Worm (Caenorhabditis elegans): ENCODE results near the gene F10E7.2.

DNA sequence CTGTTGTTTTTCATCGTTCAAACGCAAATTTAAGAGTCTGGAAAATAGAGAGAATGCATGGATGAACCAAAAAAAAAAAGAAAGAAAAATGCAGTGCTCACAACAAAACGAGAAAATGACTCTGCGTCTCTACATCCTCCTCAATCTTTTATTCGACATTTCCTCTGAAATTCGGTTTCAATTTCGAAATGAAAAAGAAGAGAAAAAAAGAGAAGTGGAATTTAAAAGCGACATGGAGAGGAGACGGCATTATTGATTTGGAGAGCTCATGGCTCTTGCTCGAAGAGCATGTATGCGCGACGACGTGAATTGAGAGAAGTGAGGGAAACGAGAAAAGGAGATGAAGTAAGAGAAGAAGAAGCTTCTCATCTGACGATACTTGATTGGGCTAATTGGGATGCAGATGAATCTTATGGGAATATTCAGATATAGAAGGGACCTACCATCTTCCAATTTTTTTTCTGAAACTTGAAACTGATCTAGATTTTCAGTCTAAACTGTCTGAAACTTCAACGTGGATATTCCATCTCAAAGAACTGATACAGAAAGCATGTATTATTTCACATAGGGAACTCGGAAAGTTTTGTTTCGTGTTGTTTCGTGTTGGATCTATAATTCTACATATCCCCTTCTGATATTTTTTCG lies 10.9 kb upstream of the F10E7.2 start:
- no peak for TF ChIP-seq flt-1 (GFP tag; IDR thresholded peaks at IDR 0.05)
- TF ChIP-seq aly-1 (tag; optimal IDR thresholded peaks at IDR 0.05): no peak
- TF ChIP-seq hmbx-1 (tag; optimal IDR thresholded peaks at IDR 0.05): no peak
- TF ChIP-seq sea-1 (GFP tag; conservative IDR thresholded peaks at IDR 0.05): no peak
- no peak for TF ChIP-seq ama-1 (optimal IDR thresholded peaks at IDR 0.05)
- TF ChIP-seq ceh-13 (GFP tag; optimal IDR thresholded peaks at IDR 0.05): no peak

Data from whole organism, early embryonic.